Fruit fly (Drosophila melanogaster): ENCODE results near the gene CG1486.

The CG1486 gene

dm6 chrX:21345036-21345500, 21.2 kb downstream of the CG1486 start, which contains the start of gene dod (continued):
- no peak for TF ChIP-seq CG12769 (tag; optimal IDR thresholded peaks at IDR 0.05)
- peak; percentile 20; the same call in 1 of the 2 replicates for TF ChIP-seq E2f1 (GFP tag; IDR thresholded peaks at IDR 0.05)
- peak; percentile 12 for TF ChIP-seq wek (GFP tag; optimal IDR thresholded peaks at IDR 0.05)
- TF ChIP-seq maf-S (GFP tag; optimal IDR thresholded peaks at IDR 0.05): no peak
- TF ChIP-seq gcm (GFP tag; optimal IDR thresholded peaks at IDR 0.05): peak; percentile 11
- TF ChIP-seq Abd-B (GFP tag; optimal IDR thresholded peaks at IDR 0.05): no peak
- TF ChIP-seq z (GFP tag; IDR thresholded peaks at IDR 0.05): no peak
- TF ChIP-seq zen (tag; optimal IDR thresholded peaks at IDR 0.05): peak; percentile 78
- no peak for TF ChIP-seq nau (GFP tag; optimal IDR thresholded peaks at IDR 0.05)
- peak; percentile 78 for TF ChIP-seq ato (GFP tag; IDR thresholded peaks at IDR 0.05; ENCODE audit: partially characterized antibody)
- peak; percentile 54 for TF ChIP-seq CG17385 (GFP tag; optimal IDR thresholded peaks at IDR 0.05)
- peak; percentile 56 for TF ChIP-seq CG32767 (GFP tag; IDR thresholded peaks at IDR 0.05)
- no peak for TF ChIP-seq exex (tag; optimal IDR thresholded peaks at IDR 0.05)
- TF ChIP-seq B-H2 (GFP tag; optimal IDR thresholded peaks at IDR 0.05): peak; percentile 47
- no peak for TF ChIP-seq dan (GFP tag; IDR thresholded peaks at IDR 0.05)
- peak; percentile 51 for TF ChIP-seq CG30403 (GFP tag; optimal IDR thresholded peaks at IDR 0.05)
- no peak for TF ChIP-seq CG7839 (tag; optimal IDR thresholded peaks at IDR 0.05)
- peak; percentile 35 for TF ChIP-seq CG12744 (GFP tag; optimal IDR thresholded peaks at IDR 0.05)
- TF ChIP-seq CG9797 (GFP tag; optimal IDR thresholded peaks at IDR 0.05): peak; percentile 91
- no peak for TF ChIP-seq cg (GFP tag; optimal IDR thresholded peaks at IDR 0.05)
- TF ChIP-seq lola (GFP tag; optimal IDR thresholded peaks at IDR 0.05): peak in 1 of 3 experiments; percentile 30
- TF ChIP-seq Hr39 (optimal IDR thresholded peaks at IDR 0.05): no peak
- TF ChIP-seq ssp (GFP tag; IDR thresholded peaks at IDR 0.05): no peak
- TF ChIP-seq sob (GFP tag; IDR thresholded peaks at IDR 0.05): peak; percentile 67
- no peak for TF ChIP-seq da (GFP tag; optimal IDR thresholded peaks at IDR 0.05)
- TF ChIP-seq Fer2 (tag; optimal IDR thresholded peaks at IDR 0.05): no peak
- TF ChIP-seq ap (GFP tag; IDR thresholded peaks at IDR 0.05): no peak
- TF ChIP-seq CG6791 (GFP tag; IDR thresholded peaks at IDR 0.05; ENCODE audit: partially characterized antibody): peak; percentile 79
- peak; percentile 54 for TF ChIP-seq E2f2 (GFP tag; IDR thresholded peaks at IDR 0.05)
- TF ChIP-seq CG6175 (GFP tag; IDR thresholded peaks at IDR 0.05): no peak
- TF ChIP-seq tap (tag; optimal IDR thresholded peaks at IDR 0.05): no peak
- peak; percentile 87 for TF ChIP-seq amos (GFP tag; IDR thresholded peaks at IDR 0.05; ENCODE audit: partially characterized antibody)
- TF ChIP-seq Gsc (GFP tag; IDR thresholded peaks at IDR 0.05): no peak
- TF ChIP-seq CG8290 (GFP tag; optimal IDR thresholded peaks at IDR 0.05): no peak
- peak in 1 of 2 experiments; percentile 91 for TF ChIP-seq CG8290 (tag; optimal IDR thresholded peaks at IDR 0.05)
- no peak for TF ChIP-seq Sox102F (GFP tag; optimal IDR thresholded peaks at IDR 0.05)
- TF ChIP-seq zen2 (GFP tag; IDR thresholded peaks at IDR 0.05; ENCODE audit: partially characterized antibody): peak; percentile 53; the same call in 1 of the 3 replicates
- TF ChIP-seq CG42726 (GFP tag; IDR thresholded peaks at IDR 0.05; ENCODE audit: partially characterized antibody): peak; percentile 83; the same call in 1 of the 2 replicates
- TF ChIP-seq Hand (GFP tag; optimal IDR thresholded peaks at IDR 0.05): no peak
- no peak for TF ChIP-seq klu (GFP tag; IDR thresholded peaks at IDR 0.05)
- TF ChIP-seq CG8944 (GFP tag; optimal IDR thresholded peaks at IDR 0.05): peak; percentile 42
- peak; percentile 24 for TF ChIP-seq CG7928 (GFP tag; optimal IDR thresholded peaks at IDR 0.05)
- TF ChIP-seq slbo (GFP tag; IDR thresholded peaks at IDR 0.05): peak; percentile 72
- TF ChIP-seq CG12942 (GFP tag; optimal IDR thresholded peaks at IDR 0.05): peak; percentile 47
- no peak for TF ChIP-seq mirr (GFP tag; optimal IDR thresholded peaks at IDR 0.05)
- no peak for TF ChIP-seq CG12299 (tag; optimal IDR thresholded peaks at IDR 0.05)
- peak; percentile 15 for TF ChIP-seq ewg (GFP tag; optimal IDR thresholded peaks at IDR 0.05)
- TF ChIP-seq CG11723 (GFP tag; optimal IDR thresholded peaks at IDR 0.05): no peak
- no peak for TF ChIP-seq CG17612 (GFP tag; IDR thresholded peaks at IDR 0.05)
- TF ChIP-seq nerfin-2 (GFP tag; IDR thresholded peaks at IDR 0.05; ENCODE audit: partially characterized antibody): peak; percentile 70
- peak; percentile 30; the same call in 1 of the 2 replicates for TF ChIP-seq CG9215 (GFP tag; IDR thresholded peaks at IDR 0.05)
